Worm (Caenorhabditis elegans) whole organism, young adult: ENCODE measurements around the gene fbxc-7.
"Not testable (repeated sequence)": the region's sequence is repeated elsewhere in the genome, so short reads cannot be mapped to it uniquely, and the experiment has no call there.

Experiments used
- Y53F4B.3 ChIP-seq: fragments of 200-800 bp; sonication (Bioruptor generic); IDR thresholded peaks from 2 replicates; pipeline ENCODE4 v1.3.6; 2022; ENCODE audit warnings: missing genetic modification reagents, missing genetic modification characterization, missing compliant biosample characterization
- ama-1 ChIP-seq, 3 experiments: fragments of 150-350 bp in 1 of 3; sonication (generic microtip) in 2 of 3; optimal IDR thresholded peaks; 2 replicates each; lab custom pipeline; 2014 to 2018; ENCODE audit warnings: missing biosample characterization in 2 of 3, missing genetic modification characterization in 2 of 3, missing genetic modification reagents in 2 of 3

- TF ChIP-seq Y53F4B.3 (GFP tag; lab: Robert Waterston, UW); ama-1 (optimal IDR thresholded peaks at IDR 0.05; lab: Kevin White, UChicago); ama-1 (GFP tag; optimal IDR thresholded peaks at IDR 0.05; lab: Kevin White, UChicago): not testable (repeated sequence)
Observed at ce11 chrII:996112-996511, 41.4 kb downstream of the fbxc-7 start, which contains the start of gene F45D11.11.
